Fruit fly (Drosophila melanogaster): ENCODE data around the gene CG7568.

dm6 chr3R:29560418-29560817, 40.2 kb downstream of the CG7568 start:
- peak; percentile 48 for TF ChIP-seq svp (GFP tag)
- no peak for TF ChIP-seq CG31627 (GFP tag; optimal IDR thresholded peaks at IDR 0.05)
- no peak for TF ChIP-seq Gug (GFP tag; IDR thresholded peaks at IDR 0.05)
- TF ChIP-seq Ets21C (GFP tag; optimal IDR thresholded peaks at IDR 0.05), result no peak
- TF ChIP-seq CG7368 (GFP tag; optimal IDR thresholded peaks at IDR 0.05), result no peak

Measured in whole organism, prepupa.